Worm (Caenorhabditis elegans): ENCODE data around the gene dap-3.

Gene dap-3

ce11 chrII:10548778-10549671, 31.9 kb upstream of the dap-3 start (continued):
- TF ChIP-seq rcor-1 (GFP tag; IDR thresholded peaks at IDR 0.05) (peak; percentile 65; the same call in 1 of the 2 replicates), nfya-1 (tag; optimal IDR thresholded peaks at IDR 0.05; ENCODE audit: borderline replicate concordance, insufficient read depth) (no peak), F39B2.1 (GFP tag; IDR thresholded peaks at IDR 0.05) (0 out of 2 replicates have a peak, but pooled peaks have one; percentile 33), unc-130 (GFP tag; optimal IDR thresholded peaks at IDR 0.05) (no peak), dpl-1 (GFP tag; optimal IDR thresholded peaks at IDR 0.05) (no peak), F52B5.7 (tag; optimal IDR thresholded peaks at IDR 0.05) (peak; percentile 51), pbrm-1 (GFP tag; IDR thresholded peaks at IDR 0.05) (peak; percentile 59), hlh-12 (tag; optimal IDR thresholded peaks at IDR 0.05) (no peak), bed-1 (GFP tag; IDR thresholded peaks at IDR 0.05) (no peak), K11D2.4 (GFP tag; IDR thresholded peaks at IDR 0.05) (peak; percentile 87), lin-26 (GFP tag; IDR thresholded peaks at IDR 0.05) (peak; percentile 74), hmg-20 (GFP tag; IDR thresholded peaks at IDR 0.05) (no peak), lir-1 (GFP tag; conservative IDR thresholded peaks at IDR 0.05) (peak; percentile 60), snpc-1.3 (tag; optimal IDR thresholded peaks at IDR 0.05; ENCODE audit: insufficient read depth) (no peak), gei-17 (GFP tag; optimal IDR thresholded peaks at IDR 0.05) (no peak), dpff-1 (tag; optimal IDR thresholded peaks at IDR 0.05) (no peak), F57C9.4 (tag; optimal IDR thresholded peaks at IDR 0.05) (no peak), xnd-1 (tag; optimal IDR thresholded peaks at IDR 0.05) (no peak), Y56A3A.18 (GFP tag; IDR thresholded peaks at IDR 0.05) (peak; percentile 16; the same call in 1 of the 2 replicates), ceh-40 (GFP tag; IDR thresholded peaks at IDR 0.05) (no peak), snpc-3.4 (tag; optimal IDR thresholded peaks at IDR 0.05) (no peak), Y53F4B.3 (GFP tag; IDR thresholded peaks at IDR 0.05) (no peak), Y53G8AR.9 (GFP tag; conservative IDR thresholded peaks at IDR 0.05) (peak; percentile 71; the same call in 1 of the 2 replicates), mxl-1 (tag; optimal IDR thresholded peaks at IDR 0.05) (no peak), F57A8.1 (GFP tag; optimal IDR thresholded peaks at IDR 0.05) (no peak), tbx-9 (tag; optimal IDR thresholded peaks at IDR 0.05; ENCODE audit: borderline replicate concordance) (no peak), D2030.7 (GFP tag; IDR thresholded peaks at IDR 0.05) (no peak), bed-2 (GFP tag; IDR thresholded peaks at IDR 0.05) (no peak), B0019.2 (GFP tag; conservative IDR thresholded peaks at IDR 0.05) (no peak), egrh-3 (GFP tag; IDR thresholded peaks at IDR 0.05) (peak; percentile 82), ceh-100 (GFP tag; IDR thresholded peaks at IDR 0.05) (no peak; the same call in 1 of the 2 replicates), hsf-1 (GFP tag; IDR thresholded peaks at IDR 0.05) (peak; percentile 92), ZK185.1 (tag; optimal IDR thresholded peaks at IDR 0.05; ENCODE audit: poor library complexity, severe bottlenecking) (peak; percentile 77), zfh-2 (GFP tag; conservative IDR thresholded peaks at IDR 0.05) (peak; percentile 98), F33H1.4 (GFP tag; IDR thresholded peaks at IDR 0.05) (0 out of 2 replicates have a peak, but pooled peaks have one; percentile 24), snpc-1.1 (tag; optimal IDR thresholded peaks at IDR 0.05; ENCODE audit: insufficient read depth) (no peak), lin-54 (GFP tag; optimal IDR thresholded peaks at IDR 0.05) (peak; percentile 65), ceh-27 (GFP tag; optimal IDR thresholded peaks at IDR 0.05) (peak; percentile 83), F55B11.4 (tag; optimal IDR thresholded peaks at IDR 0.05; ENCODE audit: borderline replicate concordance, insufficient read depth) (no peak), athp-1 (tag; optimal IDR thresholded peaks at IDR 0.05) (peak; percentile 14), nhr-120 (GFP tag; IDR thresholded peaks at IDR 0.05) (no peak), B0261.1 (tag; optimal IDR thresholded peaks at IDR 0.05) (no peak), mcd-1 (GFP tag; IDR thresholded peaks at IDR 0.05) (peak; percentile 72), ekl-4 (GFP tag; IDR thresholded peaks at IDR 0.05) (peak; percentile 57), die-1 (tag; optimal IDR thresholded peaks at IDR 0.05) (no peak), ztf-28 (GFP tag; IDR thresholded peaks at IDR 0.05) (0 out of 2 replicates have a peak, but pooled peaks have one; percentile 17)
